Worm (Caenorhabditis elegans) whole organism, L4 larva: ENCODE measurements around the gene K06A9.2.
A peak's percentile ranks its signal among the peaks of the same experiment; 100 is the strongest.

ENCODE experiments used
- T20F7.1 ChIP-seq: fragments of 200-800 bp; sonication (Bioruptor generic); optimal IDR thresholded peaks from 2 replicates; lab custom pipeline; 2018; ENCODE audit warnings: mild to moderate bottlenecking, missing genetic modification characterization, missing compliant biosample characterization
- T26A8.4 ChIP-seq: fragments of 200-800 bp; sonication (Bioruptor generic); IDR thresholded peaks from 2 replicates; pipeline ENCODE4 v1.3.6; 2022; ENCODE audit warnings: missing genetic modification characterization, missing compliant biosample characterization
- Y5F2A.4 ChIP-seq: fragments of 200-800 bp; sonication (Bioruptor generic); optimal IDR thresholded peaks from 2 replicates; lab custom pipeline; 2018; ENCODE audit warnings: mild to moderate bottlenecking, missing genetic modification characterization, missing compliant biosample characterization
- ZK337.2 ChIP-seq: fragments of 200-800 bp; sonication (Bioruptor generic); IDR thresholded peaks from 2 replicates; pipeline ENCODE4 v1.3.6; 2022; ENCODE audit warnings: missing genetic modification reagents, missing genetic modification characterization, missing compliant biosample characterization
- ama-1 ChIP-seq: fragments of 150-350 bp; optimal IDR thresholded peaks from 2 replicates; lab custom pipeline; 2014; ENCODE audit warnings: inconsistent platforms, mixed read lengths
- ceh-82 ChIP-seq: sonication (generic microtip); optimal IDR thresholded peaks from 2 replicates; lab custom pipeline; 2017; ENCODE audit warnings: missing biosample characterization, missing genetic modification characterization
- ctbp-1 ChIP-seq: fragments of 200-800 bp; sonication (Bioruptor generic); IDR thresholded peaks from 2 replicates; pipeline ENCODE4 v1.3.6; 2022; ENCODE audit warnings: missing genetic modification reagents, missing genetic modification characterization, missing compliant biosample characterization
- daf-12 ChIP-seq: fragments of 150-350 bp; optimal IDR thresholded peaks from 2 replicates; lab custom pipeline; 2014; ENCODE audit warnings: missing biosample characterization, missing genetic modification reagents, missing genetic modification characterization
- dmd-6 ChIP-seq: fragments of 200-800 bp; sonication (Bioruptor generic); IDR thresholded peaks from 2 replicates; pipeline ENCODE4 v1.3.6; 2022; ENCODE audit warnings: missing genetic modification reagents, missing genetic modification characterization, missing compliant biosample characterization
- dve-1 ChIP-seq: sonication (generic microtip); optimal IDR thresholded peaks from 2 replicates; lab custom pipeline; 2017; ENCODE audit warnings: antibody characterized with exemption, mild to moderate bottlenecking, missing genetic modification characterization, missing compliant biosample characterization; ENCODE audit not compliant: insufficient read depth
- egl-43 ChIP-seq: fragments of 200-800 bp; sonication (Bioruptor generic); IDR thresholded peaks from 2 replicates; pipeline ENCODE4 v1.3.6; 2022; ENCODE audit warnings: missing genetic modification reagents, missing genetic modification characterization, missing compliant biosample characterization
- fkh-10 ChIP-seq: fragments of 150-350 bp; optimal IDR thresholded peaks from 2 replicates; lab custom pipeline; 2014; ENCODE audit warnings: missing biosample characterization, missing genetic modification reagents, missing genetic modification characterization
- fos-1 ChIP-seq: fragments of 150-350 bp; optimal IDR thresholded peaks from 2 replicates; lab custom pipeline; 2014; ENCODE audit warnings: missing biosample characterization, missing genetic modification characterization
- jun-1 ChIP-seq: fragments of 150-350 bp; optimal IDR thresholded peaks from 2 replicates; lab custom pipeline; 2014; ENCODE audit warnings: missing biosample characterization, missing genetic modification reagents, missing genetic modification characterization
- lin-15B ChIP-seq: fragments of 150-350 bp; sonication (generic microtip); optimal IDR thresholded peaks from 3 replicates; lab custom pipeline; 2014; ENCODE audit warnings: missing biosample characterization, missing genetic modification characterization
- lin-38 ChIP-seq: fragments of 200-800 bp; sonication (Bioruptor generic); IDR thresholded peaks from 2 replicates; pipeline ENCODE4 v1.3.6; 2022; ENCODE audit warnings: missing genetic modification reagents, missing genetic modification characterization, missing compliant biosample characterization
- lir-3 ChIP-seq: sonication (generic microtip); optimal IDR thresholded peaks from 2 replicates; lab custom pipeline; 2016; ENCODE audit warnings: mild to moderate bottlenecking, missing genetic modification characterization, missing compliant biosample characterization
- lsy-2 ChIP-seq, 2 experiments: fragments of 150-350 bp in 1 of 2; sonication (generic microtip) in 1 of 2; optimal IDR thresholded peaks; 2 replicates each; lab custom pipeline; 2014 to 2017; ENCODE audit warnings: missing biosample characterization in 2 of 2, missing genetic modification characterization in 2 of 2
- mep-1 ChIP-seq: fragments of 150-350 bp; sonication (generic microtip); optimal IDR thresholded peaks from 3 replicates; lab custom pipeline; 2014; ENCODE audit warnings: missing biosample characterization, missing genetic modification characterization
- mes-2 ChIP-seq: sonication (generic microtip); optimal IDR thresholded peaks from 2 replicates; lab custom pipeline; 2016; ENCODE audit warnings: missing genotype, mild to moderate bottlenecking, missing genetic modification characterization, missing compliant biosample characterization; ENCODE audit not compliant: poor library complexity, severe bottlenecking
- mxl-2 ChIP-seq: fragments of 200-800 bp; sonication (Bioruptor generic); conservative IDR thresholded peaks from 2 replicates; pipeline ENCODE4 v1.3.6; 2022; ENCODE audit warnings: missing genetic modification reagents, missing genetic modification characterization, missing compliant biosample characterization
- nhr-102 ChIP-seq: sonication (generic microtip); optimal IDR thresholded peaks from 2 replicates; lab custom pipeline; 2016; ENCODE audit warnings: mild to moderate bottlenecking, missing genetic modification characterization, moderate library complexity, missing compliant biosample characterization
- nhr-28 ChIP-seq: fragments of 150-350 bp; optimal IDR thresholded peaks from 2 replicates; lab custom pipeline; 2014; ENCODE audit warnings: missing biosample characterization, missing genetic modification characterization
- nhr-41 ChIP-seq: fragments of 200-800 bp; sonication (Bioruptor generic); IDR thresholded peaks from 2 replicates; pipeline ENCODE4 v1.3.6; 2022; ENCODE audit warnings: missing genetic modification reagents, missing genetic modification characterization, missing compliant biosample characterization
- nhr-6 ChIP-seq: fragments of 150-350 bp; optimal IDR thresholded peaks from 2 replicates; lab custom pipeline; 2014; ENCODE audit warnings: missing biosample characterization, missing genetic modification characterization
- pqm-1 ChIP-seq: sonication (generic microtip); optimal IDR thresholded peaks from 2 replicates; lab custom pipeline; 2017; ENCODE audit warnings: missing biosample characterization, missing genetic modification characterization
- spr-3 ChIP-seq: fragments of 200-800 bp; sonication (Bioruptor generic); optimal IDR thresholded peaks from 2 replicates; lab custom pipeline; 2018; ENCODE audit warnings: mild to moderate bottlenecking, missing genetic modification characterization, missing compliant biosample characterization
- tra-1 ChIP-seq: fragments of 200-800 bp; sonication (Bioruptor generic); IDR thresholded peaks from 2 replicates; pipeline ENCODE4 v1.3.6; 2022; ENCODE audit warnings: missing genetic modification reagents, missing genetic modification characterization, missing compliant biosample characterization
- unc-39 ChIP-seq: sonication (generic microtip); optimal IDR thresholded peaks from 2 replicates; lab custom pipeline; 2017; ENCODE audit warnings: missing biosample characterization, missing genetic modification characterization
- unc-62 ChIP-seq, 3 experiments: fragments of 150-350 bp in 1 of 3; sonication (generic microtip); optimal IDR thresholded peaks in 2 of 3; peaks in 1 of 3; 1 replicate in 1 of 3; 2 replicates in 2 of 3; lab custom pipeline; 2014 to 2017; ENCODE audit warnings: missing biosample characterization in 3 of 3, missing genetic modification characterization in 3 of 3, missing genetic modification reagents in 3 of 3, missing genotype in 1 of 3
- zfp-2 ChIP-seq: sonication (generic microtip); optimal IDR thresholded peaks from 2 replicates; lab custom pipeline; 2016; ENCODE audit warnings: mild to moderate bottlenecking, missing genetic modification characterization, missing compliant biosample characterization
- zfp-3 ChIP-seq: fragments of 200-800 bp; sonication (Bioruptor generic); conservative IDR thresholded peaks from 2 replicates; pipeline ENCODE4 v1.3.6; 2022; ENCODE audit warnings: missing genetic modification reagents, missing genetic modification characterization, missing compliant biosample characterization
- ztf-11 ChIP-seq: fragments of 150-350 bp; optimal IDR thresholded peaks from 2 replicates; lab custom pipeline; 2014; ENCODE audit warnings: missing biosample characterization, missing genetic modification characterization

The K06A9.2 gene

ce11 chrX:1495980-1496379, 40.2 kb upstream of the K06A9.2 start:
- TF ChIP-seq ctbp-1 (GFP tag; lab: Robert Waterston, UW), result no peak
- no peak for TF ChIP-seq ama-1 (lab: Kevin White, UChicago)
- no peak for TF ChIP-seq lsy-2 (tag; optimal IDR thresholded peaks at IDR 0.05; lab: Kevin White, UChicago)
- no peak for TF ChIP-seq ceh-82 (tag; lab: Kevin White, UChicago)
- TF ChIP-seq mxl-2 (GFP tag; lab: Robert Waterston, UW), result no peak
- TF ChIP-seq, all 104 proteins: peak for 0

ce11 chrX:1497581-1497980, 38.6 kb upstream of the K06A9.2 start, which contains the start of gene F09E10.6:
Gene F09E10.6 (minus strand): TSS chrX:1497681.
- TF ChIP-seq ctbp-1 (GFP tag; lab: Robert Waterston, UW), result no peak
- TF ChIP-seq fos-1, result no peak
- no peak for TF ChIP-seq lin-15B
- no peak for TF ChIP-seq tra-1 (GFP tag; lab: Robert Waterston, UW)
- TF ChIP-seq Y5F2A.4, result no peak
- TF ChIP-seq nhr-28 (tag; lab: Kevin White, UChicago), result no peak
- no peak for TF ChIP-seq T26A8.4 (GFP tag; lab: Robert Waterston, UW)

ce11 chrX:1499499-1499898, 36.7 kb upstream of the K06A9.2 start:
- no peak for TF ChIP-seq unc-39 (tag; lab: Kevin White, UChicago)

ce11 chrX:1501752-1502151, 34.4 kb upstream of the K06A9.2 start, which contains the start of gene F09E10.7:
Gene F09E10.7 (minus strand): TSS chrX:1501852.
- TF ChIP-seq T20F7.1 (GFP tag; lab: Kevin White, UChicago) (no peak), mes-2 (tag; lab: Kevin White, UChicago) (no peak), ZK337.2 (GFP tag; lab: Robert Waterston, UW) (no peak), zfp-2 (no peak), nhr-102 (tag; lab: Kevin White, UChicago) (no peak), daf-12 (tag; lab: Kevin White, UChicago) (no peak), ztf-11 (tag; lab: Kevin White, UChicago) (no peak), jun-1 (tag; lab: Kevin White, UChicago) (no peak), nhr-41 (GFP tag; lab: Robert Waterston, UW) (no peak), fkh-10 (GFP tag; lab: Kevin White, UChicago) (no peak), pqm-1 (no peak), lir-3 (tag; lab: Kevin White, UChicago) (no peak), egl-43 (GFP tag; lab: Robert Waterston, UW) (no peak), zfp-3 (no peak), spr-3 (GFP tag; lab: Kevin White, UChicago) (no peak), nhr-6 (no peak), dmd-6 (GFP tag; lab: Robert Waterston, UW) (no peak)
- TF ChIP-seq, all 104 proteins: peak for 0

- TF ChIP-seq unc-62 (GFP tag; optimal IDR thresholded peaks at IDR 0.05 in 1 of 2; lab: Kevin White, UChicago) (peak in 1 of 2 experiments; percentile 48), unc-62 (tag; optimal IDR thresholded peaks at IDR 0.05; lab: Kevin White, UChicago) (no peak), mep-1 (tag; lab: Kevin White, UChicago) (no peak), lin-38 (no peak), dve-1 (tag; lab: Kevin White, UChicago) (no peak)
Measured at ce11 chrX:1502490-1502889, 33.7 kb upstream of the K06A9.2 start, which contains the start of gene F09E10.1. Gene F09E10.1 (plus strand): TSS chrX:1502790.
